Fruit fly (Drosophila melanogaster): ENCODE results near the gene CG43139.

Gene CG43139

DNA sequence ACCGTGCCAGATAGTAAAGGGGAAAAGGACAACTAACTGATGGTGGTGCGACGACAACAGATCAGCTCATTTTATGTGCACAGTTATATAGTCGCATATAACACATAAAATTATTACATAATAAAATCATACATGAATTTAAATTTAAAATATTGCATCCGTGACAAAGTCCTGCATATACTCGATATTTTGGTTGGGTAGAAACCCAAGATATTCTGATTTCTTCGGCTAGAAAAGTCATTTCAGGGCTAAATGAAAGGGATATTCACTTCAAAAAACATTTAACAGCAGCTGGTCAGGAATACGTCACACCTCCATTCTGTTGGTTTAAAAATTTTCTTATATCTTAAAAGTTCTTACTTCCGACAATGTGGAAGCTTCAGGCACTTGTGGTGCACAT, 37.9 kb downstream of the CG43139 start, which contains the start of gene CG13978:
Gene CG13978 (plus strand): TSS at position 301 of the 400 bp plus-strand sequence.
- TF ChIP-seq Snoo (tag; optimal IDR thresholded peaks at IDR 0.05) = no peak
- no peak for TF ChIP-seq CG8301 (tag; optimal IDR thresholded peaks at IDR 0.05)
- no peak for TF ChIP-seq EcR (GFP tag; optimal IDR thresholded peaks at IDR 0.05)
- TF ChIP-seq fd96Ca (GFP tag; IDR thresholded peaks at IDR 0.05) = no peak
- TF ChIP-seq CG9948 (tag; optimal IDR thresholded peaks at IDR 0.05) = no peak
- TF ChIP-seq CG10348 (GFP tag; IDR thresholded peaks at IDR 0.05) = no peak
- no peak for TF ChIP-seq CG4496 (GFP tag; IDR thresholded peaks at IDR 0.05)
- TF ChIP-seq CG13204 (GFP tag; optimal IDR thresholded peaks at IDR 0.05) = no peak
- no peak for TF ChIP-seq Pif1B (GFP tag; optimal IDR thresholded peaks at IDR 0.05)
- TF ChIP-seq CG15710 (tag; optimal IDR thresholded peaks at IDR 0.05) = no peak
- TF ChIP-seq Pif1A (GFP tag; optimal IDR thresholded peaks at IDR 0.05) = no peak
- no peak for TF ChIP-seq gl (tag; optimal IDR thresholded peaks at IDR 0.05)
- no peak for TF ChIP-seq CG32121 (GFP tag; IDR thresholded peaks at IDR 0.05)
- no peak for TF ChIP-seq CG8159 (tag; optimal IDR thresholded peaks at IDR 0.05)
- TF ChIP-seq D1 (tag; optimal IDR thresholded peaks at IDR 0.05) = no peak

DNA sequence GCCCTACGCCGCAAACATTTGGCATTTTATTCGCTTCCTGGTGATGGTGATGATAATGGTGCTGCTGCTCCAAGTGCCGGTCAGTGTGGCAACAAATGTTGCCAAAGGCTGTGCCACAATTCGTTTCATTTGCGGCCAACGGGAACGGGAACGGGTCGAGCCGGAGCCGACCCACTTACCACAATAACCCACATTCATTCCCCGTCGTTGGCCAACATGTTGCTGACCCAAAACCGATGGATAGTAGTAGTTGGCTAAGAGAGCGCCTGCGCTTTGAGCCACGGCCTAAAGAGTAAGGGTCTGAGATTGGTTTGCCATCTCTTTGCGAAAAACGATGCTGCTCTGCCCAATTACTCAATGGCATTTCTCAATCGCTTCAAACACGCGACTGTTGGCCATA, 38.9 kb downstream of the CG43139 start:
- TF ChIP-seq CG15710 (tag; optimal IDR thresholded peaks at IDR 0.05) (no peak), CG32121 (GFP tag; IDR thresholded peaks at IDR 0.05) (no peak), fd96Ca (GFP tag; IDR thresholded peaks at IDR 0.05) (no peak), Pif1A (GFP tag; optimal IDR thresholded peaks at IDR 0.05) (no peak), Pif1B (GFP tag; optimal IDR thresholded peaks at IDR 0.05) (no peak), CG12605 (GFP tag; IDR thresholded peaks at IDR 0.05) (no peak), CG17806 (tag; optimal IDR thresholded peaks at IDR 0.05) (no peak), CG34367 (tag; optimal IDR thresholded peaks at IDR 0.05) (no peak), D1 (tag; optimal IDR thresholded peaks at IDR 0.05) (no peak), Snoo (tag; optimal IDR thresholded peaks at IDR 0.05) (no peak), CG10348 (GFP tag; IDR thresholded peaks at IDR 0.05) (no peak), CG8301 (tag; optimal IDR thresholded peaks at IDR 0.05) (no peak), gl (tag; optimal IDR thresholded peaks at IDR 0.05) (no peak), EcR (GFP tag; optimal IDR thresholded peaks at IDR 0.05) (no peak), rn (GFP tag; IDR thresholded peaks at IDR 0.05) (no peak), CG9948 (tag; optimal IDR thresholded peaks at IDR 0.05) (no peak), CG14655 (GFP tag; optimal IDR thresholded peaks at IDR 0.05) (no peak)
